Fruit fly (Drosophila melanogaster): ENCODE measurements around the gene sbr.

DNA sequence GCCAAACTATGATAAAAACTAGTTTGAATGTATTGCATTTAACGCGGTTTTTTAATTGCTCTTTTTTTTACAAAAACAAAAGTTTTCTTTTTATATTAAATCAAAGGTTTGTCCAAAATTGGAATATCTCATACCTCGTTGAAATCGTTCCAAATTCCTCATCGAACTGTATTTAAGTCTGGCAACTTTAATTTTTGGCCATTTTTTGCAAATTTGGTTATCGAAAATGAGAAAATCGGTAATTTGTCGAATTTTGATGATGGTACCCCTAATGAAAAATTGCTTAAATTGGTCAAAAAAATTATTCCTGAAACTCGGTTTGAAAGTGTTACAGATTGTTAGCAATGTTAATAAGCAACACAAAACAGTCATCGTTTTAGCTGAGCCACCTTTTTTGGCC is 59.5 kb downstream of the sbr start:
- TF ChIP-seq Ets98B (GFP tag; IDR thresholded peaks at IDR 0.05) (no peak), CG17806 (tag; optimal IDR thresholded peaks at IDR 0.05) (no peak), CG13204 (GFP tag; optimal IDR thresholded peaks at IDR 0.05) (no peak), CG34367 (tag; optimal IDR thresholded peaks at IDR 0.05) (no peak), CG14655 (GFP tag; optimal IDR thresholded peaks at IDR 0.05) (no peak), EcR (GFP tag; optimal IDR thresholded peaks at IDR 0.05) (no peak), Pif1B (GFP tag; optimal IDR thresholded peaks at IDR 0.05) (no peak), fd96Ca (GFP tag; IDR thresholded peaks at IDR 0.05) (no peak), CG9948 (tag; optimal IDR thresholded peaks at IDR 0.05) (no peak)

Measured in whole organism, pupa.